Fruit fly (Drosophila melanogaster) whole organism, prepupa: ENCODE results near the gene Bace.

Source experiments
- CG3032 ChIP-seq: fragments of 200-800 bp; optimal IDR thresholded peaks from 2 replicates; lab custom pipeline; 2019; ENCODE audit warnings: missing biosample characterization, mild to moderate bottlenecking, missing genetic modification characterization, moderate library complexity
- Sox15 ChIP-seq: fragments of 200-800 bp; sonication (Bioruptor generic); optimal IDR thresholded peaks from 3 replicates; lab custom pipeline; 2016; ENCODE audit warnings: missing biosample characterization, missing genetic modification characterization
- cyc ChIP-seq: fragments of 200-800 bp; sonication (Bioruptor generic); optimal IDR thresholded peaks from 3 replicates; lab custom pipeline; 2016; ENCODE audit warnings: missing biosample characterization, missing genetic modification characterization

dm6 chr2L:8545393-8546100 lies 49.4 kb upstream of the Bace start:
- TF ChIP-seq Sox15 (GFP tag; lab: Kevin White, UChicago) (no peak), CG3032 (tag; lab: Kevin White, UChicago) (no peak), cyc (GFP tag; lab: Kevin White, UChicago) (no peak)
